Worm (Caenorhabditis elegans) whole organism, L1 larva: ENCODE data around the gene npr-37.

Experiments used
- C16A3.4 ChIP-seq: fragments of 150-350 bp; optimal IDR thresholded peaks from 2 replicates; lab custom pipeline; 2014; ENCODE audit warnings: missing biosample characterization, missing genetic modification characterization
- F16B12.6 ChIP-seq: fragments of 150-350 bp; optimal IDR thresholded peaks from 2 replicates; lab custom pipeline; 2014; ENCODE audit warnings: missing biosample characterization, missing genetic modification characterization
- Y116A8C.19 ChIP-seq: sonication (generic microtip); optimal IDR thresholded peaks from 2 replicates; lab custom pipeline; 2016; ENCODE audit warnings: missing compliant biosample characterization, missing genetic modification characterization, borderline replicate concordance
- blmp-1 ChIP-seq: fragments of 150-350 bp; optimal IDR thresholded peaks from 2 replicates; lab custom pipeline; 2014; ENCODE audit warnings: missing biosample characterization, missing genetic modification characterization
- ceh-63 ChIP-seq: fragments of 200-800 bp; sonication (Bioruptor generic); optimal IDR thresholded peaks from 2 replicates; lab custom pipeline; 2018; ENCODE audit warnings: mild to moderate bottlenecking, missing genetic modification characterization, missing compliant biosample characterization
- ceh-8 ChIP-seq: fragments of 200-800 bp; sonication (Bioruptor generic); optimal IDR thresholded peaks from 2 replicates; lab custom pipeline; 2018; ENCODE audit warnings: mild to moderate bottlenecking, missing genetic modification characterization, moderate library complexity, missing compliant biosample characterization
- ceh-88 ChIP-seq: fragments of 200-800 bp; sonication (Bioruptor generic); IDR thresholded peaks from 2 replicates; pipeline ENCODE4 v1.3.6; 2022; ENCODE audit warnings: missing genetic modification characterization, missing compliant biosample characterization
- ceh-90 ChIP-seq: sonication (generic microtip); optimal IDR thresholded peaks from 2 replicates; lab custom pipeline; 2016; ENCODE audit warnings: missing genetic modification characterization, missing compliant biosample characterization
- dsc-1 ChIP-seq: sonication (generic microtip); optimal IDR thresholded peaks from 2 replicates; lab custom pipeline; 2016; ENCODE audit warnings: mild to moderate bottlenecking, missing genetic modification characterization, missing compliant biosample characterization
- efl-1 ChIP-seq, 4 experiments: fragments of 150-350 bp; optimal IDR thresholded peaks in 3 of 4; peaks in 1 of 4; 1 replicate in 1 of 4; 2 replicates in 3 of 4; lab custom pipeline; 2014; ENCODE audit warnings: missing biosample characterization in 2 of 4, missing genetic modification characterization in 2 of 4, missing genetic modification reagents in 2 of 4
- egl-13 ChIP-seq: sonication (generic microtip); optimal IDR thresholded peaks from 2 replicates; lab custom pipeline; 2016; ENCODE audit warnings: missing genotype, missing genetic modification reagents, missing genetic modification characterization, missing compliant biosample characterization
- elt-2 ChIP-seq: sonication (generic microtip); optimal IDR thresholded peaks from 2 replicates; lab custom pipeline; 2016; ENCODE audit warnings: missing genetic modification characterization, mild to moderate bottlenecking, inconsistent platforms, missing compliant biosample characterization, missing genetic modification reagents
- elt-3 ChIP-seq, 6 experiments: fragments of 150-350 bp in 1 of 6; sonication (generic microtip); optimal IDR thresholded peaks; 2 replicates each; lab custom pipeline; 2017 to 2018; ENCODE audit warnings: missing biosample characterization in 6 of 6, missing genetic modification characterization in 6 of 6, inconsistent platforms in 1 of 6
- fkh-4 ChIP-seq: sonication (generic microtip); optimal IDR thresholded peaks from 2 replicates; lab custom pipeline; 2016; ENCODE audit warnings: missing compliant biosample characterization, missing genetic modification characterization, borderline replicate concordance
- hlh-4 ChIP-seq: sonication (generic microtip); optimal IDR thresholded peaks from 2 replicates; lab custom pipeline; 2016; ENCODE audit warnings: mild to moderate bottlenecking, missing genetic modification characterization, missing compliant biosample characterization
- hpl-2 ChIP-seq: fragments of 150-350 bp; optimal IDR thresholded peaks from 2 replicates; lab custom pipeline; 2014; ENCODE audit warnings: missing biosample characterization, missing genetic modification reagents, missing genetic modification characterization
- jun-1 ChIP-seq: fragments of 150-350 bp; optimal IDR thresholded peaks from 2 replicates; lab custom pipeline; 2014; ENCODE audit warnings: missing biosample characterization, missing genetic modification reagents, missing genetic modification characterization
- lin-14 ChIP-seq: fragments of 200-800 bp; sonication (Bioruptor generic); optimal IDR thresholded peaks from 2 replicates; lab custom pipeline; 2018; ENCODE audit warnings: mild to moderate bottlenecking, missing genetic modification characterization, moderate library complexity, missing compliant biosample characterization
- lin-35 ChIP-seq, 2 experiments: fragments of 150-350 bp; optimal IDR thresholded peaks; 2 replicates each; lab custom pipeline; 2014; ENCODE audit warnings: missing biosample characterization in 2 of 2, missing genetic modification characterization in 2 of 2, missing genetic modification reagents in 2 of 2
- lsy-2 ChIP-seq, 2 experiments: fragments of 150-350 bp; optimal IDR thresholded peaks; 2 replicates each; lab custom pipeline; 2014; ENCODE audit warnings: missing biosample characterization in 2 of 2, missing genetic modification characterization in 2 of 2
- mab-9 ChIP-seq: fragments of 200-800 bp; sonication (Bioruptor generic); IDR thresholded peaks from 2 replicates; pipeline ENCODE4 v1.3.6; 2022; ENCODE audit warnings: missing genetic modification reagents, missing genetic modification characterization, missing compliant biosample characterization
- nhr-19 ChIP-seq: fragments of 200-800 bp; sonication (Bioruptor generic); conservative IDR thresholded peaks from 2 replicates; pipeline ENCODE4 v1.3.6; 2022; ENCODE audit warnings: missing genetic modification characterization, missing compliant biosample characterization
- nhr-20 ChIP-seq: sonication (generic microtip); optimal IDR thresholded peaks from 2 replicates; lab custom pipeline; 2016; ENCODE audit warnings: mild to moderate bottlenecking, missing genetic modification characterization, missing compliant biosample characterization
- nhr-237 ChIP-seq: fragments of 150-350 bp; optimal IDR thresholded peaks from 2 replicates; lab custom pipeline; 2014; ENCODE audit warnings: missing biosample characterization, missing genetic modification characterization
- nhr-28 ChIP-seq: fragments of 150-350 bp; optimal IDR thresholded peaks from 2 replicates; lab custom pipeline; 2014; ENCODE audit warnings: missing biosample characterization, missing genetic modification characterization
- nhr-76 ChIP-seq: sonication (generic microtip); optimal IDR thresholded peaks from 2 replicates; lab custom pipeline; 2017; ENCODE audit warnings: missing biosample characterization, missing genetic modification characterization
- nhr-77 ChIP-seq: fragments of 150-350 bp; optimal IDR thresholded peaks from 2 replicates; lab custom pipeline; 2014; ENCODE audit warnings: missing biosample characterization, missing genetic modification characterization
- nhr-84 ChIP-seq: sonication (generic microtip); optimal IDR thresholded peaks from 2 replicates; lab custom pipeline; 2017; ENCODE audit warnings: missing biosample characterization, missing genetic modification characterization
- pag-3 ChIP-seq: sonication (generic microtip); optimal IDR thresholded peaks from 2 replicates; lab custom pipeline; 2017; ENCODE audit warnings: missing genetic modification characterization, mild to moderate bottlenecking, missing compliant biosample characterization, antibody characterized with exemption, borderline replicate concordance; ENCODE audit not compliant: insufficient read depth
- pax-3 ChIP-seq: fragments of 200-800 bp; sonication (Bioruptor generic); optimal IDR thresholded peaks from 2 replicates; lab custom pipeline; 2018; ENCODE audit warnings: mild to moderate bottlenecking, missing genetic modification characterization, moderate library complexity, missing compliant biosample characterization
- pqm-1 ChIP-seq: sonication (generic microtip); optimal IDR thresholded peaks from 3 replicates; lab custom pipeline; 2017; ENCODE audit warnings: missing biosample characterization, missing genetic modification characterization
- rnt-1 ChIP-seq: sonication (generic microtip); optimal IDR thresholded peaks from 2 replicates; lab custom pipeline; 2016; ENCODE audit warnings: mild to moderate bottlenecking, missing genetic modification characterization, moderate library complexity, missing compliant biosample characterization
- snpc-4 ChIP-seq: fragments of 150-350 bp; optimal IDR thresholded peaks from 2 replicates; lab custom pipeline; 2014; ENCODE audit warnings: missing biosample characterization, missing genetic modification characterization
- tbx-2 ChIP-seq: sonication (generic microtip); optimal IDR thresholded peaks from 2 replicates; lab custom pipeline; 2016; ENCODE audit warnings: missing genetic modification characterization, missing compliant biosample characterization
- unc-62 ChIP-seq: fragments of 150-350 bp; optimal IDR thresholded peaks from 2 replicates; lab custom pipeline; 2014; ENCODE audit warnings: missing biosample characterization, missing genetic modification reagents, missing genetic modification characterization
- unc-86 ChIP-seq: sonication (generic microtip); optimal IDR thresholded peaks from 2 replicates; lab custom pipeline; 2016; ENCODE audit warnings: missing genetic modification characterization, missing compliant biosample characterization
- xbp-1 ChIP-seq: sonication (generic microtip); optimal IDR thresholded peaks from 2 replicates; lab custom pipeline; 2016; ENCODE audit warnings: missing genetic modification characterization, missing compliant biosample characterization
- zag-1 ChIP-seq: fragments of 150-350 bp; optimal IDR thresholded peaks from 2 replicates; lab custom pipeline; 2014; ENCODE audit warnings: missing biosample characterization, missing genetic modification characterization
- zip-4 ChIP-seq: fragments of 200-800 bp; sonication (Bioruptor generic); optimal IDR thresholded peaks from 2 replicates; lab custom pipeline; 2018; ENCODE audit warnings: mild to moderate bottlenecking, missing genetic modification characterization, moderate library complexity, missing compliant biosample characterization

Gene npr-37

ce11 chrIV:481067-481466 is at the start of gene npr-37:
Gene npr-37 (minus strand): TSS chrIV:481167.
- TF ChIP-seq pax-3 (tag; lab: Kevin White, UChicago) (no peak), nhr-77 (tag; lab: Kevin White, UChicago) (no peak), zip-4 (no peak), zag-1 (no peak), fkh-4 (tag; lab: Kevin White, UChicago) (no peak), nhr-237 (tag; lab: Kevin White, UChicago) (no peak), elt-3 (tag; optimal IDR thresholded peaks at IDR 0.05; lab: Kevin White, UChicago) (no peak), unc-62 (GFP tag; lab: Kevin White, UChicago) (no peak), lin-14 (GFP tag; lab: Kevin White, UChicago) (no peak), blmp-1 (tag; lab: Kevin White, UChicago) (no peak), hpl-2 (no peak)

DNA sequence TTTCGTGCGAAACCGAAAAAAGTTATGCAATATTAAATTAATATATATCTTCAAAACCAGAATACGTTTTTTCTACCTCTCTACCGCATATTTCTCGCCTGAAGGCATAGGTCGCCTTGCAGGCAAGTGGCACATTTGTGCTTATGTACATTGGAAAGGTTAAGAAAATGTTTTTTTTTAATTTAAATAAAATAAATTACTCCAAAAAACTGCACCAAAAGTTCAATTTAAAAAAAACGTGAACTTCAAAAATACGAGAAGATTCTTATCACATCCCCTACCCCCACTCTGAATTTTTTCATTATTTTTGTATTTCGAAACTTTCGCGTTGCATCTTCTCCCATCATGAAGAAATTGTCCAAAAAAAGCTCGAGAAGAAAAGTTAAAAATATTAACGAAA is 43.4 kb upstream of the npr-37 start, which contains the start of gene W03G1.2:
Gene W03G1.2, plus strand, starts transcription at position 301 of the 400 bp plus-strand sequence.
- TF ChIP-seq xbp-1 (tag; lab: Kevin White, UChicago) = no peak
- TF ChIP-seq pqm-1 = no peak
- no peak for TF ChIP-seq snpc-4 (tag; lab: Kevin White, UChicago)
- no peak for TF ChIP-seq egl-13 (tag; lab: Kevin White, UChicago)
- TF ChIP-seq Y116A8C.19 = no peak
- TF ChIP-seq hlh-4 (tag; lab: Kevin White, UChicago) = no peak
- TF ChIP-seq mab-9 = no peak
- no peak for TF ChIP-seq fkh-4 (tag; lab: Kevin White, UChicago)
- no peak for TF ChIP-seq ceh-63
- no peak for TF ChIP-seq nhr-20
- no peak for TF ChIP-seq pag-3 (tag; lab: Kevin White, UChicago)
- TF ChIP-seq C16A3.4 = no peak
- no peak for TF ChIP-seq nhr-76 (tag; lab: Kevin White, UChicago)
- no peak for TF ChIP-seq ceh-8 (GFP tag; lab: Kevin White, UChicago)
- no peak for TF ChIP-seq pax-3 (tag; lab: Kevin White, UChicago)

- TF ChIP-seq ceh-88 (GFP tag; lab: Robert Waterston, UW) (no peak), efl-1 (optimal IDR thresholded peaks at IDR 0.05; lab: Kevin White, UChicago) (no peak), efl-1 (GFP tag; optimal IDR thresholded peaks at IDR 0.05 in 1 of 2; lab: Kevin White, UChicago) (peak in 1 of 2 experiments; percentile 80), elt-2 (peak; percentile 20), nhr-84 (tag; lab: Kevin White, UChicago) (no peak)
Measured at ce11 chrIV:523595-523994, 42.6 kb upstream of the npr-37 start, which contains the start of gene asm-3. Gene asm-3 (minus strand): TSS chrIV:523809.

ce11 chrIV:522566-522965 is 41.6 kb upstream of the npr-37 start:
- TF ChIP-seq lin-14 (GFP tag; lab: Kevin White, UChicago) = no peak
- no peak for TF ChIP-seq F16B12.6 (tag; lab: Kevin White, UChicago)
- TF ChIP-seq nhr-28 (tag; lab: Kevin White, UChicago) = no peak
- no peak for TF ChIP-seq hlh-4 (tag; lab: Kevin White, UChicago)
- no peak for TF ChIP-seq ceh-8 (GFP tag; lab: Kevin White, UChicago)
- no peak for TF ChIP-seq ceh-90
- no peak for TF ChIP-seq nhr-19 (GFP tag; lab: Robert Waterston, UW)
- TF ChIP-seq unc-86 (tag; lab: Kevin White, UChicago) = no peak
- no peak for TF ChIP-seq lsy-2 (tag; optimal IDR thresholded peaks at IDR 0.05; lab: Kevin White, UChicago)
- TF ChIP-seq tbx-2 (tag; lab: Kevin White, UChicago) = no peak
- TF ChIP-seq dsc-1 (tag; lab: Kevin White, UChicago) = no peak
- no peak for TF ChIP-seq lin-35 (GFP tag; optimal IDR thresholded peaks at IDR 0.05; lab: Kevin White, UChicago)
- no peak for TF ChIP-seq jun-1 (tag; lab: Kevin White, UChicago)
- no peak for TF ChIP-seq rnt-1 (tag; lab: Kevin White, UChicago)
